Fruit fly (Drosophila melanogaster) whole organism, embryonic: ENCODE results near the gene CG6431.

Experiments
- BEAF-32 ChIP-seq: fragments of 200-800 bp; sonication (Bioruptor generic); optimal IDR thresholded peaks from 3 replicates; lab custom pipeline; 2017; ENCODE audit warnings: missing biosample characterization, missing genetic modification characterization, mild to moderate bottlenecking, moderate library complexity, missing genetic modification reagents
- Bteb2 ChIP-seq: fragments of 200-800 bp; sonication (Bioruptor generic); optimal IDR thresholded peaks from 2 replicates; lab custom pipeline; 2016; ENCODE audit warnings: missing biosample characterization, missing genetic modification characterization
- CG1024 ChIP-seq: fragments of 200-800 bp; sonication (Bioruptor generic); IDR thresholded peaks from 2 replicates; pipeline ENCODE4 v1.3.6; 2022; ENCODE audit warnings: missing biosample characterization, missing genetic modification characterization
- CG10267 ChIP-seq: fragments of 200-800 bp; sonication (Bioruptor generic); optimal IDR thresholded peaks from 2 replicates; lab custom pipeline; 2018; ENCODE audit warnings: missing biosample characterization, mild to moderate bottlenecking, missing genetic modification characterization, moderate library complexity
- CG12299 ChIP-seq: fragments of 200-800 bp; sonication (Bioruptor generic); optimal IDR thresholded peaks from 2 replicates; lab custom pipeline; 2018; ENCODE audit warnings: missing biosample characterization, mild to moderate bottlenecking, missing genetic modification characterization
- CG13296 ChIP-seq: fragments of 200-800 bp; sonication (Bioruptor generic); optimal IDR thresholded peaks from 3 replicates; lab custom pipeline; 2018; ENCODE audit warnings: missing biosample characterization, mild to moderate bottlenecking, missing genetic modification characterization
- CG1529 ChIP-seq: fragments of 200-800 bp; sonication (Bioruptor generic); optimal IDR thresholded peaks from 3 replicates; lab custom pipeline; 2018; ENCODE audit warnings: missing biosample characterization, missing genetic modification characterization
- CG16813 ChIP-seq: fragments of 200-800 bp; sonication (Bioruptor generic); IDR thresholded peaks from 3 replicates; pipeline ENCODE4 v1.3.6; 2022; ENCODE audit warnings: missing biosample characterization, missing genetic modification characterization; ENCODE audit not compliant: partially characterized antibody
- CG2199 ChIP-seq: fragments of 200-800 bp; sonication (Bioruptor generic); IDR thresholded peaks from 3 replicates; pipeline ENCODE4 v1.3.6; 2022; ENCODE audit warnings: missing biosample characterization, missing genetic modification characterization
- CG33213 ChIP-seq: fragments of 200-800 bp; sonication (Bioruptor generic); optimal IDR thresholded peaks from 3 replicates; lab custom pipeline; 2016; ENCODE audit warnings: missing biosample characterization, missing genetic modification characterization
- CG34376 ChIP-seq: fragments of 200-800 bp; sonication (Bioruptor generic); optimal IDR thresholded peaks from 2 replicates; lab custom pipeline; 2018; ENCODE audit warnings: missing biosample characterization, mild to moderate bottlenecking, missing genetic modification characterization
- CG3847 ChIP-seq: fragments of 200-800 bp; sonication (Bioruptor generic); IDR thresholded peaks from 2 replicates; pipeline ENCODE4 v1.3.6; 2022; ENCODE audit warnings: missing biosample characterization, missing genetic modification characterization
- CG4328 ChIP-seq: fragments of 200-800 bp; sonication (Bioruptor generic); optimal IDR thresholded peaks from 3 replicates; lab custom pipeline; 2017; ENCODE audit warnings: missing biosample characterization, missing genetic modification reagents, missing genetic modification characterization
- CG4707 ChIP-seq: fragments of 200-800 bp; sonication (Bioruptor generic); optimal IDR thresholded peaks from 2 replicates; lab custom pipeline; 2018; ENCODE audit warnings: missing biosample characterization, mild to moderate bottlenecking, missing genetic modification characterization, moderate library complexity
- CG6175 ChIP-seq: fragments of 200-800 bp; sonication (Bioruptor generic); IDR thresholded peaks from 3 replicates; pipeline ENCODE4 v1.3.6; 2022; ENCODE audit warnings: missing biosample characterization, missing genetic modification characterization
- CG7928 ChIP-seq: fragments of 200-800 bp; sonication (Bioruptor generic); optimal IDR thresholded peaks from 2 replicates; lab custom pipeline; 2017; ENCODE audit warnings: missing biosample characterization, mild to moderate bottlenecking, missing genetic modification characterization
- CG8281 ChIP-seq: fragments of 200-800 bp; sonication (Bioruptor generic); optimal IDR thresholded peaks from 2 replicates; lab custom pipeline; 2018; ENCODE audit warnings: missing biosample characterization, mild to moderate bottlenecking, missing genetic modification characterization, moderate library complexity
- D19A ChIP-seq: fragments of 200-800 bp; optimal IDR thresholded peaks from 3 replicates; lab custom pipeline; 2019; ENCODE audit warnings: missing biosample characterization, mild to moderate bottlenecking, missing genetic modification characterization, moderate library complexity
- Dek ChIP-seq: fragments of 200-800 bp; sonication (Bioruptor generic); optimal IDR thresholded peaks from 3 replicates; lab custom pipeline; 2019; ENCODE audit warnings: missing biosample characterization, mild to moderate bottlenecking, missing genetic modification characterization, moderate library complexity
- Doc3 ChIP-seq: fragments of 200-800 bp; sonication (Bioruptor generic); IDR thresholded peaks from 3 replicates; pipeline ENCODE4 v1.3.6; 2022; ENCODE audit warnings: missing biosample characterization, missing genetic modification characterization; ENCODE audit not compliant: partially characterized antibody
- Dp ChIP-seq: fragments of 200-800 bp; sonication (Bioruptor generic); optimal IDR thresholded peaks from 2 replicates; lab custom pipeline; 2018; ENCODE audit warnings: missing biosample characterization, mild to moderate bottlenecking, missing genetic modification characterization, moderate library complexity
- ERR ChIP-seq: fragments of 200-800 bp; sonication (Bioruptor generic); optimal IDR thresholded peaks from 2 replicates; lab custom pipeline; 2016; ENCODE audit warnings: missing biosample characterization, missing genetic modification characterization
- H15 ChIP-seq: fragments of 200-800 bp; sonication (Bioruptor generic); IDR thresholded peaks from 3 replicates; pipeline ENCODE4 v1.3.6; 2022; ENCODE audit warnings: missing biosample characterization, missing genetic modification characterization
- MBD-R2 ChIP-seq: fragments of 200-800 bp; sonication (Bioruptor generic); IDR thresholded peaks from 2 replicates; pipeline ENCODE4 v1.3.6; 2022; ENCODE audit warnings: missing biosample characterization, missing genetic modification characterization
- Max ChIP-seq: fragments of 200-800 bp; sonication (Bioruptor generic); optimal IDR thresholded peaks from 2 replicates; lab custom pipeline; 2016; ENCODE audit warnings: missing biosample characterization, mild to moderate bottlenecking, missing genetic modification characterization
- Med ChIP-seq: fragments of 200-800 bp; sonication (Bioruptor generic); peaks from one replicate; lab custom pipeline; 2016; ENCODE audit warnings: missing biosample characterization, missing genetic modification characterization, mild to moderate bottlenecking, inconsistent platforms, moderate library complexity
- Meics ChIP-seq: fragments of 200-800 bp; sonication (Bioruptor generic); optimal IDR thresholded peaks from 2 replicates; lab custom pipeline; 2017; ENCODE audit warnings: missing biosample characterization, mild to moderate bottlenecking, missing genetic modification characterization
- Ptx1 ChIP-seq: fragments of 200-800 bp; sonication (Bioruptor generic); IDR thresholded peaks from 2 replicates; pipeline ENCODE4 v1.3.6; 2022; ENCODE audit warnings: missing biosample characterization, missing genetic modification characterization
- Taf1 ChIP-seq: fragments of 200-800 bp; sonication (Bioruptor generic); IDR thresholded peaks from 2 replicates; pipeline ENCODE4 v1.3.6; 2022; ENCODE audit warnings: missing biosample characterization, missing genetic modification characterization
- Usf ChIP-seq: fragments of 200-800 bp; sonication (Bioruptor generic); optimal IDR thresholded peaks from 2 replicates; lab custom pipeline; 2017; ENCODE audit warnings: missing genotype, missing biosample characterization, missing genetic modification characterization
- abd-A ChIP-seq: fragments of 200-800 bp; sonication (Bioruptor generic); optimal IDR thresholded peaks from 3 replicates; lab custom pipeline; 2019; ENCODE audit warnings: missing biosample characterization, mild to moderate bottlenecking, missing genetic modification characterization, moderate library complexity
- ap ChIP-seq: fragments of 200-800 bp; sonication (Bioruptor generic); IDR thresholded peaks from 2 replicates; pipeline ENCODE4 v1.3.6; 2022; ENCODE audit warnings: missing biosample characterization, missing genetic modification characterization
- ash1 ChIP-seq: fragments of 200-800 bp; sonication (Bioruptor generic); optimal IDR thresholded peaks from 2 replicates; lab custom pipeline; 2018; ENCODE audit warnings: missing biosample characterization, mild to moderate bottlenecking, missing genetic modification characterization
- cad ChIP-seq: fragments of >200 bp; optimal IDR thresholded peaks from 2 replicates; lab custom pipeline; 2017; ENCODE audit warnings: missing biosample characterization, missing genetic modification characterization
- danr ChIP-seq: fragments of 200-800 bp; sonication (Bioruptor generic); IDR thresholded peaks from 2 replicates; pipeline ENCODE4 v1.3.6; 2022; ENCODE audit warnings: missing biosample characterization, missing genetic modification characterization
- dysf ChIP-seq: fragments of 200-800 bp; sonication (Bioruptor generic); IDR thresholded peaks from 3 replicates; pipeline ENCODE4 v1.3.6; 2022; ENCODE audit warnings: missing biosample characterization, missing genetic modification characterization
- ems ChIP-seq: fragments of 200-800 bp; sonication (Bioruptor generic); optimal IDR thresholded peaks from 3 replicates; lab custom pipeline; 2016; ENCODE audit warnings: missing biosample characterization, missing genetic modification characterization
- ewg ChIP-seq: fragments of 200-800 bp; sonication (Bioruptor generic); optimal IDR thresholded peaks from 3 replicates; lab custom pipeline; 2017; ENCODE audit warnings: mild to moderate bottlenecking, missing biosample characterization, missing genetic modification reagents, missing genetic modification characterization
- klu ChIP-seq: fragments of 200-800 bp; sonication (Bioruptor generic); IDR thresholded peaks from 2 replicates; pipeline ENCODE4 v1.3.6; 2022; ENCODE audit warnings: missing biosample characterization, missing genetic modification characterization
- lbe ChIP-seq: fragments of 200-800 bp; sonication (Bioruptor generic); optimal IDR thresholded peaks from 2 replicates; lab custom pipeline; 2016; ENCODE audit warnings: missing biosample characterization, mild to moderate bottlenecking, missing genetic modification characterization
- lov ChIP-seq, 2 experiments: fragments of 200-800 bp in 1 of 2; fragments of >200 bp in 1 of 2; sonication (Bioruptor generic) in 1 of 2; IDR thresholded peaks in 1 of 2; optimal IDR thresholded peaks in 1 of 2; 2 replicates in 1 of 2; 3 replicates in 1 of 2; pipeline versions ENCODE4 v1.3.6 to Lab custom; 2017 to 2022; ENCODE audit warnings: missing biosample characterization in 1 of 2, missing genetic modification characterization in 1 of 2
- nmo ChIP-seq: fragments of 200-800 bp; sonication (Bioruptor generic); optimal IDR thresholded peaks from 2 replicates; lab custom pipeline; 2018; ENCODE audit warnings: missing biosample characterization, mild to moderate bottlenecking, missing genetic modification characterization, moderate library complexity
- prd ChIP-seq, 3 experiments: fragments of >200 bp in 2 of 3; fragments of 200-800 bp in 1 of 3; sonication (Bioruptor generic) in 1 of 3; optimal IDR thresholded peaks in 2 of 3; IDR thresholded peaks in 1 of 3; 2 replicates in 2 of 3; 3 replicates in 1 of 3; pipeline versions ENCODE4 v1.3.6 to Lab custom; 2017 to 2022; ENCODE audit warnings: missing biosample characterization in 1 of 3, missing genetic modification characterization in 1 of 3
- ranshi ChIP-seq: fragments of 200-800 bp; sonication (Bioruptor generic); IDR thresholded peaks from 2 replicates; pipeline ENCODE4 v1.3.6; 2022; ENCODE audit warnings: missing biosample characterization, missing genetic modification characterization
- ro ChIP-seq: fragments of 200-800 bp; sonication (Bioruptor generic); IDR thresholded peaks from 2 replicates; pipeline ENCODE4 v1.3.6; 2022; ENCODE audit warnings: missing biosample characterization, missing genetic modification characterization
- sisA ChIP-seq: fragments of 200-800 bp; sonication (Bioruptor generic); IDR thresholded peaks from 2 replicates; pipeline ENCODE4 v1.3.6; 2022; ENCODE audit warnings: missing biosample characterization, missing genetic modification characterization
- sna ChIP-seq: fragments of 200-800 bp; sonication (Bioruptor generic); IDR thresholded peaks from 2 replicates; pipeline ENCODE4 v1.3.6; 2022; ENCODE audit warnings: missing biosample characterization, missing genetic modification characterization; ENCODE audit not compliant: partially characterized antibody
- trh ChIP-seq: fragments of 200-800 bp; sonication (Bioruptor generic); optimal IDR thresholded peaks from 2 replicates; lab custom pipeline; 2016; ENCODE audit warnings: missing biosample characterization, missing genetic modification characterization

The CG6431 gene

DNA sequence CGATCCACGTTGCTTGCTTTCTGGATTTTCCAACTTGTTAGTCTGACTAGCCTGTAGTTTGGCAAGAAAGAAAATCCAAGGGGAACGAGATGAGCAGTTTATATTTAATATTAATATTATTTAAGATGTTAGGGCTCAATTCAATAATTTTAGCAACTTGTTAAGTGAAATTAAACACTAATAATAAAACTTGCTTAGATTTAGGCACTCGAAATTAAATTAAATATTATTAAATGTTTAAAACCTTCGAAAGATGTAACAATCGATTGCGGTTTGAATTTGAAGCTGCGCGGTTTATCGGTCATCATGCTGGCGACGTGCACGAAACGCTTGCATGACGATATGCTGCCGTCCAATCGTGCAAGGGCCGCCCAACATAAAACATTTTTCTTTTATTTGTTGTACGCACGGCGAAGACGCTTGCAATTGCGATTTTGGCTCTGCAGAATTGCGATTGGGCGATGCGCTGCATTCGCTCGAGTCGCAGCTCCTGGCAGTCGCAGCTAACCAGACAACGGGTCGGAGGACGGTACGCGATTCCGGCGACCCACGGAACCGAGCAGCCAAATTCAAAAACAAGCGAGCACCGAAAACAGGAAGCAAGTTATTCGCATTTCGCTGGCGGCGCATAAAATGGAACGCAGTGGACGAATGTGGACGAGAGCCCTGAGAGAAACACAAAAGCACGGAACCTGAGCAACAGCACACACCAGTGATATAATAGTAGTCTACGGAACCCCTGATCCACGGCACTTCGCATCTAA lies 13.2 kb downstream of the CG6431 start, which contains the start of the genes Vha16-5 and CG12299 (continued):
- TF ChIP-seq sisA (GFP tag; lab: Robert Waterston, UW): peak; percentile 93
- peak; percentile 92 for TF ChIP-seq CG33213
- peak; percentile 76 for TF ChIP-seq ro
- no peak for TF ChIP-seq CG1529 (GFP tag; lab: Kevin White, UChicago)
- peak; percentile 99 for TF ChIP-seq Med (GFP tag; lab: Kevin White, UChicago)
- peak; percentile 83 for TF ChIP-seq CG16813 (GFP tag; lab: Robert Waterston, UW)
- TF ChIP-seq CG7928 (GFP tag; lab: Kevin White, UChicago): peak; percentile 30
- peak; percentile 49 for TF ChIP-seq CG13296
- TF ChIP-seq nmo: peak; percentile 75
- peak; percentile 76; the same call in 2 of the 3 replicates for TF ChIP-seq CG6175 (GFP tag; lab: Robert Waterston, UW)
- peak; percentile 74 for TF ChIP-seq Max
- TF ChIP-seq ems (GFP tag; lab: Kevin White, UChicago): peak; percentile 87
- no peak for TF ChIP-seq lov (optimal IDR thresholded peaks at IDR 0.05; lab: Kevin White, UChicago)
- peak; percentile 93 for TF ChIP-seq lov (GFP tag; IDR thresholded peaks at IDR 0.05; lab: Robert Waterston, UW)
- TF ChIP-seq ap: peak; percentile 77
- peak; percentile 75; the same call in 1 of the 3 replicates for TF ChIP-seq CG2199 (GFP tag; lab: Robert Waterston, UW)
- TF ChIP-seq ranshi: peak; percentile 82
- peak; percentile 45 for TF ChIP-seq Usf (GFP tag; lab: Kevin White, UChicago)
- TF ChIP-seq CG34376 (GFP tag; lab: Kevin White, UChicago): peak; percentile 44
- TF ChIP-seq ewg (GFP tag; lab: Kevin White, UChicago): peak; percentile 74
- no peak for TF ChIP-seq abd-A (tag; lab: Kevin White, UChicago)
- TF ChIP-seq H15 (GFP tag; lab: Robert Waterston, UW): peak; percentile 96
- 0 out of 2 replicates have a peak, but pooled peaks have one; percentile 9 for TF ChIP-seq danr (GFP tag; lab: Robert Waterston, UW)
- TF ChIP-seq CG4707 (GFP tag; lab: Kevin White, UChicago): no peak
- peak; percentile 73 for TF ChIP-seq lbe (GFP tag; lab: Kevin White, UChicago)
- peak; percentile 56 for TF ChIP-seq Dek
- TF ChIP-seq sna (GFP tag; lab: Robert Waterston, UW): peak; percentile 70
- TF ChIP-seq CG12299 (tag; lab: Kevin White, UChicago): peak; percentile 31
- peak; percentile 54; the same call in 1 of the 2 replicates for TF ChIP-seq klu (GFP tag; lab: Robert Waterston, UW)
- TF ChIP-seq CG3847 (GFP tag; lab: Robert Waterston, UW): peak; percentile 90
- TF ChIP-seq Dp: peak; percentile 92
- TF ChIP-seq Bteb2 (GFP tag; lab: Kevin White, UChicago): peak; percentile 85
- peak; percentile 69 for TF ChIP-seq BEAF-32
- TF ChIP-seq CG1024 (GFP tag; lab: Robert Waterston, UW): peak; percentile 88
- TF ChIP-seq MBD-R2 (GFP tag; lab: Robert Waterston, UW): peak; percentile 90
- TF ChIP-seq CG4328 (GFP tag; lab: Kevin White, UChicago): peak; percentile 28
- peak; percentile 50 for TF ChIP-seq trh
- TF ChIP-seq CG8281 (tag; lab: Kevin White, UChicago): no peak
- TF ChIP-seq CG10267 (tag; lab: Kevin White, UChicago): peak; percentile 57
- peak; percentile 47; the same call in 1 of the 3 replicates for TF ChIP-seq Doc3 (GFP tag; lab: Robert Waterston, UW)
- peak; percentile 90 for TF ChIP-seq Ptx1 (GFP tag; lab: Robert Waterston, UW)
- no peak for TF ChIP-seq prd (optimal IDR thresholded peaks at IDR 0.05; lab: Kevin White, UChicago)
- peak; percentile 95 for TF ChIP-seq prd (GFP tag; IDR thresholded peaks at IDR 0.05; lab: Robert Waterston, UW)
- TF ChIP-seq ash1 (GFP tag; lab: Kevin White, UChicago): no peak
- TF ChIP-seq Meics (GFP tag; lab: Kevin White, UChicago): peak; percentile 70
- TF ChIP-seq D19A (tag; lab: Kevin White, UChicago): no peak
- peak; percentile 91 for TF ChIP-seq dysf (GFP tag; lab: Robert Waterston, UW)
- TF ChIP-seq ERR (GFP tag; lab: Kevin White, UChicago): no peak
- no peak for TF ChIP-seq cad
- peak; percentile 55 for TF ChIP-seq Taf1 (GFP tag; lab: Robert Waterston, UW)
